Fruit fly (Drosophila melanogaster) whole organism, adult: Measurements from ENCODE around the gene CG11317.

ENCODE experiments used
- CG1620 ChIP-seq: fragments of 200-800 bp; sonication (Bioruptor generic); optimal IDR thresholded peaks from 2 replicates; lab custom pipeline; 2016; ENCODE audit warnings: missing biosample characterization, missing genetic modification characterization
- tj ChIP-seq: fragments of 200-800 bp; sonication (Bioruptor generic); optimal IDR thresholded peaks from 3 replicates; lab custom pipeline; 2017; ENCODE audit warnings: missing biosample characterization, mild to moderate bottlenecking, missing genetic modification characterization, moderate library complexity

DNA sequence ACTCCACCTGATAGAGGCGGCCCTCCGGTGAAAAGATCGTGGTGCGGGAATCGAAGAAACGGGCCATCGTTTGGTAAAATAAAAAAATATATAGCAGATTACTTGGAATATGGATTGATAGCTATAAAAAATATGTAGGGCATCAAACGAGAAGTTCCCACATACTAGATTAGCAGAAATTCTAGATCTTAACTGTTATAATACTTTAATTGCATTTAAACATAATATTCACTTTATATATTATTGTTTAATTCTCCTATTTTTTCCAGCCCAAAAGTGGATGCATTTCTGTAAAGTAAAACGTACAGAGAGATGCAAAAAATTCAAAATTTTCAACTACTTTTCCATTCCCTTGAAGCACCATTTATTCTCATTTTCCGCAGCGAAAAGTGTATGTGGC, 26.2 kb upstream of the CG11317 start, which contains the start of gene Prosalpha3T:
- TF ChIP-seq CG1620 (GFP tag; lab: Kevin White, UChicago) = no peak
- no peak for TF ChIP-seq tj (GFP tag; lab: Kevin White, UChicago)
